Worm (Caenorhabditis elegans) whole organism, L1 larva: ENCODE data around the gene tsn-1.

Experiments used
- C04F5.9 ChIP-seq: sonication (generic microtip); optimal IDR thresholded peaks from 2 replicates; lab custom pipeline; 2016; ENCODE audit warnings: missing genetic modification characterization, missing compliant biosample characterization
- F16B12.6 ChIP-seq: fragments of 150-350 bp; optimal IDR thresholded peaks from 2 replicates; lab custom pipeline; 2014; ENCODE audit warnings: missing biosample characterization, missing genetic modification characterization
- Y116A8C.19 ChIP-seq: sonication (generic microtip); optimal IDR thresholded peaks from 2 replicates; lab custom pipeline; 2016; ENCODE audit warnings: missing compliant biosample characterization, missing genetic modification characterization, borderline replicate concordance
- aha-1 ChIP-seq: fragments of 150-350 bp; optimal IDR thresholded peaks from 2 replicates; lab custom pipeline; 2014; ENCODE audit warnings: missing biosample characterization, missing genetic modification characterization
- aly-2 ChIP-seq: fragments of 150-350 bp; optimal IDR thresholded peaks from 2 replicates; lab custom pipeline; 2014; ENCODE audit warnings: missing biosample characterization, missing genetic modification characterization
- blmp-1 ChIP-seq: fragments of 150-350 bp; optimal IDR thresholded peaks from 2 replicates; lab custom pipeline; 2014; ENCODE audit warnings: missing biosample characterization, missing genetic modification characterization
- ceh-8 ChIP-seq: fragments of 200-800 bp; sonication (Bioruptor generic); optimal IDR thresholded peaks from 2 replicates; lab custom pipeline; 2018; ENCODE audit warnings: mild to moderate bottlenecking, missing genetic modification characterization, moderate library complexity, missing compliant biosample characterization
- dpl-1 ChIP-seq, 3 experiments: fragments of 150-350 bp in 2 of 3; sonication (generic microtip) in 1 of 3; optimal IDR thresholded peaks; 2 replicates each; lab custom pipeline; 2014 to 2017; ENCODE audit warnings: missing biosample characterization in 3 of 3, missing genetic modification characterization in 3 of 3, missing genetic modification reagents in 3 of 3
- dsc-1 ChIP-seq: sonication (generic microtip); optimal IDR thresholded peaks from 2 replicates; lab custom pipeline; 2016; ENCODE audit warnings: mild to moderate bottlenecking, missing genetic modification characterization, missing compliant biosample characterization
- egl-13 ChIP-seq: sonication (generic microtip); optimal IDR thresholded peaks from 2 replicates; lab custom pipeline; 2016; ENCODE audit warnings: missing genotype, missing genetic modification reagents, missing genetic modification characterization, missing compliant biosample characterization
- egl-27 ChIP-seq, 2 experiments: fragments of 150-350 bp in 1 of 2; sonication (generic microtip); optimal IDR thresholded peaks; 3 replicates each; lab custom pipeline; 2017 to 2018; ENCODE audit warnings: missing biosample characterization in 2 of 2, missing genetic modification characterization in 2 of 2, missing genetic modification reagents in 2 of 2
- elt-3 ChIP-seq, 6 experiments: fragments of 150-350 bp in 1 of 6; sonication (generic microtip); optimal IDR thresholded peaks; 2 replicates each; lab custom pipeline; 2017 to 2018; ENCODE audit warnings: missing biosample characterization in 6 of 6, missing genetic modification characterization in 6 of 6, inconsistent platforms in 1 of 6
- ets-5 ChIP-seq: fragments of 200-800 bp; sonication (Bioruptor generic); IDR thresholded peaks from 2 replicates; pipeline ENCODE4 v1.3.6; 2022; ENCODE audit warnings: missing genetic modification characterization, missing compliant biosample characterization
- fkh-8 ChIP-seq: sonication (generic microtip); optimal IDR thresholded peaks from 2 replicates; lab custom pipeline; 2016; ENCODE audit warnings: mild to moderate bottlenecking, missing genetic modification characterization, missing compliant biosample characterization
- fos-1 ChIP-seq: fragments of 150-350 bp; optimal IDR thresholded peaks from 2 replicates; lab custom pipeline; 2014; ENCODE audit warnings: missing biosample characterization, missing genetic modification characterization
- grh-1 ChIP-seq: fragments of 200-800 bp; sonication (Bioruptor generic); IDR thresholded peaks from 2 replicates; pipeline ENCODE4 v1.3.6; 2022; ENCODE audit warnings: missing genetic modification reagents, missing genetic modification characterization, missing compliant biosample characterization
- hlh-17 ChIP-seq: fragments of 200-800 bp; sonication (Bioruptor generic); optimal IDR thresholded peaks from 2 replicates; lab custom pipeline; 2018; ENCODE audit warnings: missing genetic modification characterization, mild to moderate bottlenecking, missing compliant biosample characterization, moderate library complexity, borderline replicate concordance
- hpl-2 ChIP-seq: fragments of 150-350 bp; optimal IDR thresholded peaks from 2 replicates; lab custom pipeline; 2014; ENCODE audit warnings: missing biosample characterization, missing genetic modification reagents, missing genetic modification characterization
- irx-1 ChIP-seq: sonication (generic microtip); optimal IDR thresholded peaks from 2 replicates; lab custom pipeline; 2016; ENCODE audit warnings: missing genetic modification characterization, missing compliant biosample characterization
- isw-1 ChIP-seq: fragments of 200-800 bp; sonication (Bioruptor generic); IDR thresholded peaks from 2 replicates; pipeline ENCODE4 v1.3.6; 2022; ENCODE audit warnings: missing genetic modification characterization, missing compliant biosample characterization
- lin-14 ChIP-seq: fragments of 200-800 bp; sonication (Bioruptor generic); optimal IDR thresholded peaks from 2 replicates; lab custom pipeline; 2018; ENCODE audit warnings: mild to moderate bottlenecking, missing genetic modification characterization, moderate library complexity, missing compliant biosample characterization
- lin-15B ChIP-seq: fragments of 150-350 bp; sonication (generic microtip); optimal IDR thresholded peaks from 3 replicates; lab custom pipeline; 2014; ENCODE audit warnings: missing biosample characterization, missing genetic modification characterization
- lin-35 ChIP-seq, 2 experiments: fragments of 150-350 bp; optimal IDR thresholded peaks; 2 replicates each; lab custom pipeline; 2014; ENCODE audit warnings: missing biosample characterization in 2 of 2, missing genetic modification characterization in 2 of 2, missing genetic modification reagents in 2 of 2
- lsy-2 ChIP-seq, 2 experiments: fragments of 150-350 bp; optimal IDR thresholded peaks; 2 replicates each; lab custom pipeline; 2014; ENCODE audit warnings: missing biosample characterization in 2 of 2, missing genetic modification characterization in 2 of 2
- mab-9 ChIP-seq: fragments of 200-800 bp; sonication (Bioruptor generic); IDR thresholded peaks from 2 replicates; pipeline ENCODE4 v1.3.6; 2022; ENCODE audit warnings: missing genetic modification reagents, missing genetic modification characterization, missing compliant biosample characterization
- mdl-1 ChIP-seq, 2 experiments: fragments of 150-350 bp; optimal IDR thresholded peaks; 2 replicates each; lab custom pipeline; 2014 to 2017; ENCODE audit warnings: missing biosample characterization in 2 of 2, missing genetic modification characterization in 2 of 2, inconsistent platforms in 1 of 2
- mef-2 ChIP-seq: fragments of 150-350 bp; optimal IDR thresholded peaks from 2 replicates; lab custom pipeline; 2014; ENCODE audit warnings: missing biosample characterization, missing genetic modification characterization
- nhr-12 ChIP-seq: sonication (generic microtip); optimal IDR thresholded peaks from 2 replicates; lab custom pipeline; 2017; ENCODE audit warnings: missing biosample characterization, missing genetic modification characterization
- nhr-19 ChIP-seq: fragments of 200-800 bp; sonication (Bioruptor generic); conservative IDR thresholded peaks from 2 replicates; pipeline ENCODE4 v1.3.6; 2022; ENCODE audit warnings: missing genetic modification characterization, missing compliant biosample characterization
- nhr-20 ChIP-seq: sonication (generic microtip); optimal IDR thresholded peaks from 2 replicates; lab custom pipeline; 2016; ENCODE audit warnings: mild to moderate bottlenecking, missing genetic modification characterization, missing compliant biosample characterization
- nhr-47 ChIP-seq: sonication (generic microtip); optimal IDR thresholded peaks from 2 replicates; lab custom pipeline; 2016; ENCODE audit warnings: mild to moderate bottlenecking, missing genetic modification characterization, moderate library complexity, missing compliant biosample characterization
- nhr-71 ChIP-seq: sonication (generic microtip); optimal IDR thresholded peaks from 2 replicates; lab custom pipeline; 2016; ENCODE audit warnings: mild to moderate bottlenecking, missing genetic modification characterization, moderate library complexity, missing compliant biosample characterization
- nhr-76 ChIP-seq: sonication (generic microtip); optimal IDR thresholded peaks from 2 replicates; lab custom pipeline; 2017; ENCODE audit warnings: missing biosample characterization, missing genetic modification characterization
- nhr-85 ChIP-seq: sonication (generic microtip); peaks from one replicate; lab custom pipeline; 2016; ENCODE audit warnings: missing genetic modification characterization, inconsistent platforms, missing compliant biosample characterization
- nhr-90 ChIP-seq: sonication (generic microtip); optimal IDR thresholded peaks from 2 replicates; lab custom pipeline; 2016; ENCODE audit warnings: mild to moderate bottlenecking, missing genetic modification characterization, missing compliant biosample characterization; ENCODE audit not compliant: poor library complexity
- pax-3 ChIP-seq: fragments of 200-800 bp; sonication (Bioruptor generic); optimal IDR thresholded peaks from 2 replicates; lab custom pipeline; 2018; ENCODE audit warnings: mild to moderate bottlenecking, missing genetic modification characterization, moderate library complexity, missing compliant biosample characterization
- pqm-1 ChIP-seq: sonication (generic microtip); optimal IDR thresholded peaks from 3 replicates; lab custom pipeline; 2017; ENCODE audit warnings: missing biosample characterization, missing genetic modification characterization
- skn-1 ChIP-seq: fragments of 150-350 bp; optimal IDR thresholded peaks from 2 replicates; lab custom pipeline; 2014; ENCODE audit warnings: missing biosample characterization, missing genetic modification characterization
- snpc-4 ChIP-seq: fragments of 150-350 bp; optimal IDR thresholded peaks from 2 replicates; lab custom pipeline; 2014; ENCODE audit warnings: missing biosample characterization, missing genetic modification characterization
- snu-23 ChIP-seq: sonication (generic microtip); optimal IDR thresholded peaks from 2 replicates; lab custom pipeline; 2016; ENCODE audit warnings: missing genetic modification characterization, missing compliant biosample characterization
- tlp-1 ChIP-seq: fragments of 150-350 bp; optimal IDR thresholded peaks from 2 replicates; lab custom pipeline; 2014; ENCODE audit warnings: missing biosample characterization, missing genetic modification characterization
- unc-30 ChIP-seq: sonication (generic microtip); optimal IDR thresholded peaks from 2 replicates; lab custom pipeline; 2017; ENCODE audit warnings: missing biosample characterization, missing genetic modification characterization
- xbp-1 ChIP-seq: sonication (generic microtip); optimal IDR thresholded peaks from 2 replicates; lab custom pipeline; 2016; ENCODE audit warnings: missing genetic modification characterization, missing compliant biosample characterization
- zag-1 ChIP-seq: fragments of 150-350 bp; optimal IDR thresholded peaks from 2 replicates; lab custom pipeline; 2014; ENCODE audit warnings: missing biosample characterization, missing genetic modification characterization
- zip-4 ChIP-seq: fragments of 200-800 bp; sonication (Bioruptor generic); optimal IDR thresholded peaks from 2 replicates; lab custom pipeline; 2018; ENCODE audit warnings: mild to moderate bottlenecking, missing genetic modification characterization, moderate library complexity, missing compliant biosample characterization
- ztf-4 ChIP-seq: fragments of 150-350 bp; optimal IDR thresholded peaks from 2 replicates; lab custom pipeline; 2014; ENCODE audit warnings: missing biosample characterization, missing genetic modification characterization

The tsn-1 gene

ce11 chrII:4747063-4747462, 40.4 kb downstream of the tsn-1 start:
- no peak for TF ChIP-seq aha-1 (tag; lab: Kevin White, UChicago)
- no peak for TF ChIP-seq Y116A8C.19 (tag; lab: Kevin White, UChicago)
- no peak for TF ChIP-seq zag-1 (tag; lab: Kevin White, UChicago)
- no peak for TF ChIP-seq xbp-1 (tag; lab: Kevin White, UChicago)
- no peak for TF ChIP-seq egl-27 (tag; optimal IDR thresholded peaks at IDR 0.05; lab: Kevin White, UChicago)
- no peak for TF ChIP-seq skn-1 (tag; lab: Kevin White, UChicago)
- no peak for TF ChIP-seq fkh-8
- no peak for TF ChIP-seq lsy-2 (tag; optimal IDR thresholded peaks at IDR 0.05; lab: Kevin White, UChicago)
- TF ChIP-seq hlh-17 (GFP tag; lab: Kevin White, UChicago): no peak
- TF ChIP-seq ztf-4 (tag; lab: Kevin White, UChicago): no peak
- TF ChIP-seq mdl-1 (tag; optimal IDR thresholded peaks at IDR 0.05; lab: Kevin White, UChicago): peak in 1 of 2 experiments; percentile 44
- no peak for TF ChIP-seq zip-4 (GFP tag; lab: Kevin White, UChicago)
- TF ChIP-seq nhr-76: no peak
- TF ChIP-seq tlp-1 (tag; lab: Kevin White, UChicago): no peak
- no peak for TF ChIP-seq dsc-1
- TF ChIP-seq nhr-47 (tag; lab: Kevin White, UChicago): peak; percentile 30
- peak; percentile 84 for TF ChIP-seq nhr-85 (tag; lab: Kevin White, UChicago)
- no peak for TF ChIP-seq irx-1
- no peak for TF ChIP-seq snpc-4 (tag; lab: Kevin White, UChicago)
- TF ChIP-seq pqm-1 (tag; lab: Kevin White, UChicago): no peak
- no peak for TF ChIP-seq aly-2 (tag; lab: Kevin White, UChicago)
- TF ChIP-seq nhr-90: no peak
- no peak for TF ChIP-seq nhr-12 (tag; lab: Kevin White, UChicago)
- peak in 2 of 6 experiments; percentile 13 to 55 for TF ChIP-seq elt-3 (tag; optimal IDR thresholded peaks at IDR 0.05; lab: Kevin White, UChicago)
- TF ChIP-seq ceh-8 (GFP tag; lab: Kevin White, UChicago): no peak
- TF ChIP-seq F16B12.6 (tag; lab: Kevin White, UChicago): no peak
- peak; percentile 40 for TF ChIP-seq nhr-19 (GFP tag; lab: Robert Waterston, UW)
- no peak for TF ChIP-seq C04F5.9 (tag; lab: Kevin White, UChicago)
- peak; percentile 37 for TF ChIP-seq nhr-71 (tag; lab: Kevin White, UChicago)
- peak; percentile 24 for TF ChIP-seq nhr-20 (tag; lab: Kevin White, UChicago)
- no peak for TF ChIP-seq ets-5 (GFP tag; lab: Robert Waterston, UW)
- TF ChIP-seq egl-13 (tag; lab: Kevin White, UChicago): no peak
- TF ChIP-seq lin-35 (GFP tag; optimal IDR thresholded peaks at IDR 0.05; lab: Kevin White, UChicago): peak in 1 of 2 experiments; percentile 8
- no peak for TF ChIP-seq dpl-1 (GFP tag; optimal IDR thresholded peaks at IDR 0.05; lab: Kevin White, UChicago)
- no peak for TF ChIP-seq isw-1 (GFP tag; lab: Robert Waterston, UW)
- no peak for TF ChIP-seq mef-2
- peak; percentile 5 for TF ChIP-seq snu-23
- TF ChIP-seq blmp-1 (tag; lab: Kevin White, UChicago): peak; percentile 32
- TF ChIP-seq lin-14 (GFP tag; lab: Kevin White, UChicago): peak; percentile 19
- TF ChIP-seq lin-15B (tag; lab: Kevin White, UChicago): no peak
- TF ChIP-seq unc-30: no peak
- no peak for TF ChIP-seq pax-3 (tag; lab: Kevin White, UChicago)
- TF ChIP-seq fos-1 (tag; lab: Kevin White, UChicago): no peak
- TF ChIP-seq hpl-2 (GFP tag; lab: Kevin White, UChicago): no peak
- TF ChIP-seq mab-9: no peak
- 0 out of 2 replicates have a peak, but pooled peaks have one; percentile 6 for TF ChIP-seq grh-1 (GFP tag; lab: Robert Waterston, UW)
